Worm (Caenorhabditis elegans): ENCODE measurements around the gene nhr-10.

ce11 chrIII:7084908-7085307 lies 30.3 kb downstream of the nhr-10 start, which contains the start of gene tofu-7:
- TF ChIP-seq W03F9.2 (tag; optimal IDR thresholded peaks at IDR 0.05) (no peak), dao-5 (tag; optimal IDR thresholded peaks at IDR 0.05) (no peak), him-1 (tag; optimal IDR thresholded peaks at IDR 0.05) (no peak)

Measured in whole organism, L4/young adult.